Fruit fly (Drosophila melanogaster) whole organism, embryonic: ENCODE measurements around the gene pdm2.

Experiments
- ATbp ChIP-seq: fragments of 200-800 bp; sonication (Bioruptor generic); optimal IDR thresholded peaks from 2 replicates; lab custom pipeline; 2017; ENCODE audit warnings: missing biosample characterization, mild to moderate bottlenecking, missing genetic modification characterization, missing genetic modification reagents
- Ada2b ChIP-seq: fragments of 200-800 bp; sonication (Bioruptor generic); IDR thresholded peaks from 2 replicates; pipeline ENCODE4 v1.3.6; 2022; ENCODE audit warnings: missing biosample characterization, missing genetic modification characterization
- Atf3 ChIP-seq: fragments of 200-800 bp; sonication (Bioruptor generic); optimal IDR thresholded peaks from 3 replicates; lab custom pipeline; 2016; ENCODE audit warnings: missing biosample characterization, missing genetic modification characterization
- Blimp-1 ChIP-seq: fragments of 200-800 bp; sonication (Bioruptor generic); optimal IDR thresholded peaks from 3 replicates; lab custom pipeline; 2018; ENCODE audit warnings: missing biosample characterization, missing genetic modification characterization, mild to moderate bottlenecking, moderate library complexity, missing genetic modification reagents
- CG10565 ChIP-seq: fragments of 200-800 bp; sonication (Bioruptor generic); optimal IDR thresholded peaks from 3 replicates; lab custom pipeline; 2016; ENCODE audit warnings: missing biosample characterization, mild to moderate bottlenecking, missing genetic modification characterization
- CG10654 ChIP-seq: fragments of 200-800 bp; sonication (Bioruptor generic); optimal IDR thresholded peaks from 2 replicates; lab custom pipeline; 2016; ENCODE audit warnings: missing biosample characterization, missing genetic modification characterization
- CG11560 ChIP-seq: fragments of 200-800 bp; sonication (Bioruptor generic); IDR thresholded peaks from 3 replicates; pipeline ENCODE4 v1.3.6; 2022; ENCODE audit warnings: missing biosample characterization, missing genetic modification characterization
- CG12744 ChIP-seq: fragments of 200-800 bp; sonication (Bioruptor generic); optimal IDR thresholded peaks from 2 replicates; lab custom pipeline; 2016; ENCODE audit warnings: missing biosample characterization, missing genetic modification characterization
- CG14860 ChIP-seq: fragments of 200-800 bp; sonication (Bioruptor generic); IDR thresholded peaks from 3 replicates; pipeline ENCODE4 v1.3.6; 2022; ENCODE audit warnings: missing biosample characterization, missing genetic modification characterization; ENCODE audit not compliant: partially characterized antibody
- CG1529 ChIP-seq: fragments of 200-800 bp; sonication (Bioruptor generic); optimal IDR thresholded peaks from 3 replicates; lab custom pipeline; 2018; ENCODE audit warnings: missing biosample characterization, missing genetic modification characterization
- CG1602 ChIP-seq: fragments of 200-800 bp; sonication (Bioruptor generic); optimal IDR thresholded peaks from 3 replicates; lab custom pipeline; 2016; ENCODE audit warnings: missing biosample characterization, missing genetic modification characterization
- CG2116 ChIP-seq: fragments of 200-800 bp; sonication (Bioruptor generic); optimal IDR thresholded peaks from 3 replicates; lab custom pipeline; 2018; ENCODE audit warnings: missing biosample characterization, mild to moderate bottlenecking, missing genetic modification characterization
- CG2199 ChIP-seq: fragments of 200-800 bp; sonication (Bioruptor generic); IDR thresholded peaks from 3 replicates; pipeline ENCODE4 v1.3.6; 2022; ENCODE audit warnings: missing biosample characterization, missing genetic modification characterization
- CG31388 ChIP-seq: fragments of 200-800 bp; sonication (Bioruptor generic); optimal IDR thresholded peaks from 2 replicates; lab custom pipeline; 2016; ENCODE audit warnings: missing biosample characterization, missing genetic modification characterization
- CG3163 ChIP-seq: fragments of 200-800 bp; sonication (Bioruptor generic); optimal IDR thresholded peaks from 3 replicates; lab custom pipeline; 2016; ENCODE audit warnings: missing biosample characterization, missing genetic modification characterization
- CG33557 ChIP-seq: fragments of 200-800 bp; sonication (Bioruptor generic); optimal IDR thresholded peaks from 2 replicates; lab custom pipeline; 2019; ENCODE audit warnings: missing biosample characterization, mild to moderate bottlenecking, missing genetic modification characterization, moderate library complexity
- CG34224 ChIP-seq: fragments of 200-800 bp; sonication (Bioruptor generic); IDR thresholded peaks from 3 replicates; pipeline ENCODE4 v1.3.6; 2022; ENCODE audit warnings: missing biosample characterization, missing genetic modification characterization; ENCODE audit not compliant: partially characterized antibody
- CG4282 ChIP-seq: fragments of 200-800 bp; sonication (Bioruptor generic); optimal IDR thresholded peaks from 2 replicates; lab custom pipeline; 2016; ENCODE audit warnings: missing biosample characterization, missing genetic modification characterization
- CG7839 ChIP-seq: fragments of 200-800 bp; sonication (Bioruptor generic); optimal IDR thresholded peaks from 3 replicates; lab custom pipeline; 2018; ENCODE audit warnings: missing biosample characterization, mild to moderate bottlenecking, missing genetic modification characterization, moderate library complexity
- Chrac-16 ChIP-seq: fragments of 200-800 bp; sonication (Bioruptor generic); optimal IDR thresholded peaks from 3 replicates; lab custom pipeline; 2016; ENCODE audit warnings: missing biosample characterization, missing genetic modification characterization
- CrebB ChIP-seq: fragments of 200-800 bp; sonication (Bioruptor generic); optimal IDR thresholded peaks from 3 replicates; lab custom pipeline; 2018; ENCODE audit warnings: missing biosample characterization, mild to moderate bottlenecking, missing genetic modification characterization
- Dip3 ChIP-seq: fragments of 200-800 bp; sonication (Bioruptor generic); optimal IDR thresholded peaks from 3 replicates; lab custom pipeline; 2016; ENCODE audit warnings: missing biosample characterization, missing genetic modification characterization
- Dll ChIP-seq: fragments of 200-800 bp; sonication (Bioruptor generic); IDR thresholded peaks from 4 replicates; pipeline ENCODE4 v1.3.6; 2022; ENCODE audit warnings: missing biosample characterization, missing genetic modification characterization; ENCODE audit not compliant: partially characterized antibody
- Dp ChIP-seq: fragments of 200-800 bp; sonication (Bioruptor generic); optimal IDR thresholded peaks from 2 replicates; lab custom pipeline; 2018; ENCODE audit warnings: missing biosample characterization, mild to moderate bottlenecking, missing genetic modification characterization, moderate library complexity
- Dref ChIP-seq: fragments of 200-800 bp; sonication (Bioruptor generic); IDR thresholded peaks from 2 replicates; pipeline ENCODE4 v1.3.6; 2022; ENCODE audit warnings: missing biosample characterization, missing genetic modification characterization
- Eip74EF ChIP-seq, 2 experiments: fragments of 200-800 bp in 1 of 2; fragments of >200 bp in 1 of 2; sonication (Bioruptor generic) in 1 of 2; optimal IDR thresholded peaks; 2 replicates each; lab custom pipeline; 2017 to 2019; ENCODE audit warnings: missing biosample characterization in 2 of 2, missing genetic modification characterization in 2 of 2, mild to moderate bottlenecking in 1 of 2, moderate library complexity in 1 of 2
- HLH4C ChIP-seq: fragments of 200-800 bp; sonication (Bioruptor generic); IDR thresholded peaks from 3 replicates; pipeline ENCODE4 v1.3.6; 2022; ENCODE audit warnings: missing biosample characterization, missing genetic modification characterization; ENCODE audit not compliant: partially characterized antibody
- Jarid2 ChIP-seq: fragments of 200-800 bp; sonication (Bioruptor generic); optimal IDR thresholded peaks from 3 replicates; lab custom pipeline; 2017; ENCODE audit warnings: mild to moderate bottlenecking, missing biosample characterization, missing genetic modification reagents, missing genetic modification characterization
- MESR4 ChIP-seq: fragments of 200-800 bp; sonication (Bioruptor generic); optimal IDR thresholded peaks from 2 replicates; lab custom pipeline; 2018; ENCODE audit warnings: missing biosample characterization, mild to moderate bottlenecking, missing genetic modification characterization, moderate library complexity
- Sin3A ChIP-seq: fragments of >200 bp; optimal IDR thresholded peaks from 2 replicates; lab custom pipeline; 2018
- bbx ChIP-seq: fragments of 200-800 bp; sonication (Bioruptor generic); IDR thresholded peaks from 2 replicates; pipeline ENCODE4 v1.3.6; 2022; ENCODE audit warnings: missing biosample characterization, missing genetic modification characterization; ENCODE audit not compliant: partially characterized antibody
- bowl ChIP-seq: fragments of 200-800 bp; sonication (Bioruptor generic); IDR thresholded peaks from 2 replicates; pipeline ENCODE4 v1.3.6; 2022; ENCODE audit warnings: missing biosample characterization, missing genetic modification characterization
- corto ChIP-seq: fragments of 200-800 bp; sonication (Bioruptor generic); optimal IDR thresholded peaks from 2 replicates; lab custom pipeline; 2016; ENCODE audit warnings: missing biosample characterization, mild to moderate bottlenecking, missing genetic modification characterization, moderate library complexity
- crp ChIP-seq, 2 experiments: fragments of 200-800 bp; sonication (Bioruptor generic); optimal IDR thresholded peaks; 2 replicates in 1 of 2; 3 replicates in 1 of 2; lab custom pipeline; 2017; ENCODE audit warnings: missing biosample characterization in 2 of 2, missing genetic modification characterization in 2 of 2, mild to moderate bottlenecking in 1 of 2, moderate library complexity in 1 of 2
- dimm ChIP-seq: fragments of 200-800 bp; sonication (Bioruptor generic); IDR thresholded peaks from 2 replicates; pipeline ENCODE4 v1.3.6; 2022; ENCODE audit warnings: missing biosample characterization, missing genetic modification characterization
- dm ChIP-seq: fragments of 200-800 bp; sonication (Bioruptor generic); optimal IDR thresholded peaks from 3 replicates; lab custom pipeline; 2016; ENCODE audit warnings: missing biosample characterization, missing genetic modification characterization
- en ChIP-seq: fragments of 200-800 bp; sonication (Bioruptor generic); optimal IDR thresholded peaks from 2 replicates; lab custom pipeline; 2016; ENCODE audit warnings: missing biosample characterization, missing genetic modification characterization
- exex ChIP-seq: fragments of 200-800 bp; sonication (Bioruptor generic); optimal IDR thresholded peaks from 4 replicates; lab custom pipeline; 2018; ENCODE audit warnings: missing biosample characterization, mild to moderate bottlenecking, missing genetic modification characterization, moderate library complexity
- gt ChIP-seq: fragments of 200-800 bp; sonication (Bioruptor generic); IDR thresholded peaks from 2 replicates; pipeline ENCODE4 v1.3.6; 2022; ENCODE audit warnings: missing biosample characterization, missing genetic modification characterization
- h ChIP-seq: fragments of >200 bp; optimal IDR thresholded peaks from 2 replicates; lab custom pipeline; 2017
- jing ChIP-seq: fragments of 200-800 bp; sonication (Bioruptor generic); optimal IDR thresholded peaks from 2 replicates; lab custom pipeline; 2018; ENCODE audit warnings: missing biosample characterization, mild to moderate bottlenecking, missing genetic modification characterization
- kay ChIP-seq: fragments of 200-800 bp; sonication (Bioruptor generic); optimal IDR thresholded peaks from 2 replicates; lab custom pipeline; 2016; ENCODE audit warnings: missing biosample characterization, missing genetic modification characterization
- kni ChIP-seq: fragments of 200-800 bp; sonication (Bioruptor generic); optimal IDR thresholded peaks from 3 replicates; lab custom pipeline; 2017; ENCODE audit warnings: mild to moderate bottlenecking, missing biosample characterization, missing genetic modification reagents, missing genetic modification characterization
- phol ChIP-seq: fragments of 200-800 bp; sonication (Bioruptor generic); optimal IDR thresholded peaks from 3 replicates; lab custom pipeline; 2018; ENCODE audit warnings: missing biosample characterization, mild to moderate bottlenecking, missing genetic modification characterization, moderate library complexity
- pzg ChIP-seq: fragments of 200-800 bp; sonication (Bioruptor generic); optimal IDR thresholded peaks from 3 replicates; lab custom pipeline; 2018; ENCODE audit warnings: missing biosample characterization, mild to moderate bottlenecking, missing genetic modification characterization, moderate library complexity
- shn ChIP-seq: fragments of 200-800 bp; sonication (Bioruptor generic); optimal IDR thresholded peaks from 3 replicates; lab custom pipeline; 2016; ENCODE audit warnings: missing biosample characterization, missing genetic modification characterization
- slou ChIP-seq: fragments of 200-800 bp; sonication (Bioruptor generic); optimal IDR thresholded peaks from 3 replicates; lab custom pipeline; 2016; ENCODE audit warnings: missing biosample characterization, missing genetic modification characterization
- stwl ChIP-seq: fragments of 200-800 bp; sonication (Bioruptor generic); optimal IDR thresholded peaks from 3 replicates; lab custom pipeline; 2018; ENCODE audit warnings: missing biosample characterization, mild to moderate bottlenecking, missing genetic modification characterization, moderate library complexity
- tna ChIP-seq: fragments of 200-800 bp; sonication (Bioruptor generic); IDR thresholded peaks from 2 replicates; pipeline ENCODE4 v1.3.6; 2022; ENCODE audit warnings: missing biosample characterization, missing genetic modification characterization; ENCODE audit not compliant: partially characterized antibody
- zen ChIP-seq: fragments of 200-800 bp; sonication (Bioruptor generic); optimal IDR thresholded peaks from 3 replicates; lab custom pipeline; 2018; ENCODE audit warnings: missing biosample characterization, mild to moderate bottlenecking, missing genetic modification characterization, moderate library complexity

The pdm2 gene

dm6 chr2L:12707540-12707939 lies 50.6 kb downstream of the pdm2 start, which contains the start of the genes CG6180 and CG15484 (continued):
- TF ChIP-seq CG14860 (GFP tag; lab: Robert Waterston, UW) (0 out of 3 replicates have a peak, but pooled peaks have one; percentile 21), CG34224 (GFP tag; lab: Robert Waterston, UW) (peak; percentile 48; the same call in 2 of the 3 replicates), crp (GFP tag; optimal IDR thresholded peaks at IDR 0.05; lab: Kevin White, UChicago) (peak in 1 of 2 experiments; percentile 16), slou (no peak), pzg (GFP tag; lab: Kevin White, UChicago) (peak; percentile 49), CG10654 (GFP tag; lab: Kevin White, UChicago) (no peak), dm (peak; percentile 7), CG7839 (tag; lab: Kevin White, UChicago) (no peak), Atf3 (GFP tag; lab: Kevin White, UChicago) (no peak), CG2199 (no peak), zen (peak; percentile 17), CG33557 (GFP tag; lab: Kevin White, UChicago) (no peak), Dp (GFP tag; lab: Kevin White, UChicago) (peak; percentile 74), kni (GFP tag; lab: Kevin White, UChicago) (no peak), en (GFP tag; lab: Kevin White, UChicago) (no peak), CG12744 (no peak), CG1529 (GFP tag; lab: Kevin White, UChicago) (no peak), CG10565 (no peak), tna (no peak), Jarid2 (no peak), gt (GFP tag; lab: Robert Waterston, UW) (no peak), kay (GFP tag; lab: Kevin White, UChicago) (no peak), Dref (GFP tag; lab: Robert Waterston, UW) (peak; percentile 70), CG4282 (no peak), jing (GFP tag; lab: Kevin White, UChicago) (no peak), Eip74EF (GFP tag; optimal IDR thresholded peaks at IDR 0.05; lab: Kevin White, UChicago) (no peak), Dip3 (GFP tag; lab: Kevin White, UChicago) (no peak), shn (GFP tag; lab: Kevin White, UChicago) (no peak), CG3163 (no peak), Blimp-1 (GFP tag; lab: Kevin White, UChicago) (no peak), bbx (GFP tag; lab: Robert Waterston, UW) (peak; percentile 50), CrebB (tag; lab: Kevin White, UChicago) (no peak), phol (peak; percentile 89), Ada2b (GFP tag; lab: Robert Waterston, UW) (no peak), corto (GFP tag; lab: Kevin White, UChicago) (no peak), MESR4 (GFP tag; lab: Kevin White, UChicago) (peak; percentile 30), CG2116 (GFP tag; lab: Kevin White, UChicago) (peak; percentile 74), Dll (GFP tag; lab: Robert Waterston, UW) (peak; percentile 59; the same call in 2 of the 4 replicates), HLH4C (GFP tag; lab: Robert Waterston, UW) (peak; percentile 60), CG31388 (no peak), Sin3A (peak; percentile 50), stwl (peak; percentile 48), exex (tag; lab: Kevin White, UChicago) (peak; percentile 16), bowl (GFP tag; lab: Robert Waterston, UW) (no peak), CG11560 (tag; lab: Robert Waterston, UW) (no peak), Chrac-16 (GFP tag; lab: Kevin White, UChicago) (no peak), CG1602 (no peak), dimm (GFP tag; lab: Robert Waterston, UW) (no peak), ATbp (GFP tag; lab: Kevin White, UChicago) (no peak), h (lab: Kevin White, UChicago) (no peak)
